Fruit fly (Drosophila melanogaster) whole organism, pupa: ENCODE measurements around the gene Pp1alpha-96A.
A peak's percentile ranks its signal among the peaks of the same experiment; 100 is the strongest.

ENCODE experiments used
- CG10348 ChIP-seq: fragments of 200-800 bp; sonication (Bioruptor generic); IDR thresholded peaks from 2 replicates; pipeline ENCODE4 v1.3.6; 2022; ENCODE audit warnings: missing biosample characterization, missing genetic modification characterization
- CG12605 ChIP-seq: fragments of 200-800 bp; sonication (Bioruptor generic); IDR thresholded peaks from 2 replicates; pipeline ENCODE4 v1.3.6; 2022; ENCODE audit warnings: missing biosample characterization, missing genetic modification characterization
- CG13204 ChIP-seq: fragments of 200-800 bp; sonication (Bioruptor generic); optimal IDR thresholded peaks from 2 replicates; lab custom pipeline; 2018; ENCODE audit warnings: missing biosample characterization, mild to moderate bottlenecking, missing genetic modification characterization, moderate library complexity
- CG14655 ChIP-seq: fragments of 200-800 bp; sonication (Bioruptor generic); optimal IDR thresholded peaks from 3 replicates; lab custom pipeline; 2017; ENCODE audit warnings: mild to moderate bottlenecking, missing biosample characterization, missing genetic modification reagents, missing genetic modification characterization
- CG15710 ChIP-seq: fragments of 200-800 bp; sonication (Bioruptor generic); optimal IDR thresholded peaks from 2 replicates; lab custom pipeline; 2018; ENCODE audit warnings: missing biosample characterization, mild to moderate bottlenecking, missing genetic modification characterization, moderate library complexity
- CG17806 ChIP-seq: fragments of 200-800 bp; sonication (Bioruptor generic); optimal IDR thresholded peaks from 2 replicates; lab custom pipeline; 2018; ENCODE audit warnings: missing biosample characterization, mild to moderate bottlenecking, missing genetic modification characterization, moderate library complexity
- CG32121 ChIP-seq: fragments of 200-800 bp; sonication (Bioruptor generic); IDR thresholded peaks from 2 replicates; pipeline ENCODE4 v1.3.6; 2022; ENCODE audit warnings: missing biosample characterization, missing genetic modification characterization
- CG34367 ChIP-seq: fragments of 200-800 bp; sonication (Bioruptor generic); optimal IDR thresholded peaks from 2 replicates; lab custom pipeline; 2018; ENCODE audit warnings: missing biosample characterization, mild to moderate bottlenecking, missing genetic modification characterization
- CG4496 ChIP-seq: fragments of 200-800 bp; sonication (Bioruptor generic); IDR thresholded peaks from 3 replicates; pipeline ENCODE4 v1.3.6; 2022; ENCODE audit warnings: missing biosample characterization, missing genetic modification characterization
- CG8159 ChIP-seq: fragments of 200-800 bp; sonication (Bioruptor generic); optimal IDR thresholded peaks from 3 replicates; lab custom pipeline; 2018; ENCODE audit warnings: missing biosample characterization, mild to moderate bottlenecking, missing genetic modification characterization, moderate library complexity
- CG8301 ChIP-seq: fragments of 200-800 bp; sonication (Bioruptor generic); optimal IDR thresholded peaks from 2 replicates; lab custom pipeline; 2018; ENCODE audit warnings: missing biosample characterization, mild to moderate bottlenecking, missing genetic modification characterization
- CG9948 ChIP-seq: fragments of 200-800 bp; sonication (Bioruptor generic); optimal IDR thresholded peaks from 2 replicates; lab custom pipeline; 2018; ENCODE audit warnings: missing biosample characterization, mild to moderate bottlenecking, missing genetic modification characterization, moderate library complexity
- D1 ChIP-seq: fragments of 200-800 bp; sonication (Bioruptor generic); optimal IDR thresholded peaks from 2 replicates; lab custom pipeline; 2018; ENCODE audit warnings: missing biosample characterization, mild to moderate bottlenecking, missing genetic modification characterization, moderate library complexity
- EcR ChIP-seq: fragments of 200-800 bp; sonication (Bioruptor generic); optimal IDR thresholded peaks from 3 replicates; lab custom pipeline; 2019; ENCODE audit warnings: missing biosample characterization, missing genetic modification characterization, mild to moderate bottlenecking, moderate library complexity, missing genetic modification reagents
- Ets98B ChIP-seq: fragments of 200-800 bp; sonication (Bioruptor generic); IDR thresholded peaks from 2 replicates; pipeline ENCODE4 v1.3.6; 2022; ENCODE audit warnings: missing biosample characterization, missing genetic modification characterization
- Pif1A ChIP-seq: fragments of 200-800 bp; sonication (Bioruptor generic); optimal IDR thresholded peaks from 3 replicates; lab custom pipeline; 2016; ENCODE audit warnings: missing biosample characterization, missing genetic modification characterization
- Pif1B ChIP-seq: fragments of 200-800 bp; sonication (Bioruptor generic); optimal IDR thresholded peaks from 3 replicates; lab custom pipeline; 2016; ENCODE audit warnings: missing biosample characterization, missing genetic modification characterization
- Snoo ChIP-seq: fragments of 200-800 bp; sonication (Bioruptor generic); optimal IDR thresholded peaks from 3 replicates; lab custom pipeline; 2017; ENCODE audit warnings: missing biosample characterization, mild to moderate bottlenecking, missing genetic modification characterization, inconsistent platforms
- fd96Ca ChIP-seq: fragments of 200-800 bp; sonication (Bioruptor generic); IDR thresholded peaks from 3 replicates; pipeline ENCODE4 v1.3.6; 2022; ENCODE audit warnings: missing biosample characterization, missing genetic modification characterization
- gl ChIP-seq: fragments of 200-800 bp; sonication (Bioruptor generic); optimal IDR thresholded peaks from 2 replicates; lab custom pipeline; 2018; ENCODE audit warnings: missing biosample characterization, mild to moderate bottlenecking, missing genetic modification characterization
- rn ChIP-seq: fragments of 200-800 bp; sonication (Bioruptor generic); IDR thresholded peaks from 2 replicates; pipeline ENCODE4 v1.3.6; 2022; ENCODE audit warnings: missing biosample characterization, missing genetic modification characterization

Pp1alpha-96A gene

dm6 chr3R:24555932-24556331 lies 37.9 kb downstream of the Pp1alpha-96A start:
- no peak for TF ChIP-seq CG15710 (tag; lab: Kevin White, UChicago)
- no peak for TF ChIP-seq fd96Ca
- no peak for TF ChIP-seq CG13204 (GFP tag; lab: Kevin White, UChicago)
- no peak for TF ChIP-seq CG32121 (GFP tag; lab: Robert Waterston, UW)
- no peak for TF ChIP-seq Ets98B (GFP tag; lab: Robert Waterston, UW)
- no peak for TF ChIP-seq CG10348 (GFP tag; lab: Robert Waterston, UW)
- no peak for TF ChIP-seq CG34367
- TF ChIP-seq CG9948 (tag; lab: Kevin White, UChicago): no peak
- no peak for TF ChIP-seq D1 (tag; lab: Kevin White, UChicago)
- TF ChIP-seq CG12605: no peak
- TF ChIP-seq Pif1A (GFP tag; lab: Kevin White, UChicago): no peak
- TF ChIP-seq Snoo: no peak

- TF ChIP-seq CG14655 (GFP tag; lab: Kevin White, UChicago): no peak
Measured at dm6 chr3R:24556554-24556953, 38.5 kb downstream of the Pp1alpha-96A start.

dm6 chr3R:24557020-24557465 lies 39.0 kb downstream of the Pp1alpha-96A start:
- TF ChIP-seq CG12605 (no peak), CG34367 (no peak), CG17806 (tag; lab: Kevin White, UChicago) (peak; percentile 13), D1 (tag; lab: Kevin White, UChicago) (no peak), CG15710 (tag; lab: Kevin White, UChicago) (no peak), Pif1A (GFP tag; lab: Kevin White, UChicago) (no peak), CG10348 (GFP tag; lab: Robert Waterston, UW) (no peak), CG14655 (GFP tag; lab: Kevin White, UChicago) (no peak), Snoo (peak; percentile 9)

- peak; percentile 16 for TF ChIP-seq CG13204 (GFP tag; lab: Kevin White, UChicago)
- TF ChIP-seq EcR (GFP tag; lab: Kevin White, UChicago): peak; percentile 95
- no peak for TF ChIP-seq CG14655 (GFP tag; lab: Kevin White, UChicago)
Measured at dm6 chr3R:24562323-24563025, 44.4 kb downstream of the Pp1alpha-96A start.

- TF ChIP-seq fd96Ca (no peak), Ets98B (GFP tag; lab: Robert Waterston, UW) (no peak), EcR (GFP tag; lab: Kevin White, UChicago) (peak; percentile 47), Snoo (no peak)
Measured at dm6 chr3R:24563039-24563825, 45.2 kb downstream of the Pp1alpha-96A start.

- TF ChIP-seq CG15710 (tag; lab: Kevin White, UChicago) (no peak), CG12605 (no peak), CG17806 (tag; lab: Kevin White, UChicago) (no peak), Snoo (no peak), CG13204 (GFP tag; lab: Kevin White, UChicago) (no peak), CG4496 (GFP tag; lab: Robert Waterston, UW) (no peak)
Measured at dm6 chr3R:24564191-24564798, 46.2 kb downstream of the Pp1alpha-96A start.

dm6 chr3R:24564799-24565344 lies 46.8 kb downstream of the Pp1alpha-96A start:
- TF ChIP-seq Pif1A (GFP tag; lab: Kevin White, UChicago): no peak
- TF ChIP-seq CG8301 (tag; lab: Kevin White, UChicago): no peak
- TF ChIP-seq Ets98B (GFP tag; lab: Robert Waterston, UW): no peak
- TF ChIP-seq CG4496 (GFP tag; lab: Robert Waterston, UW): no peak

- no peak for TF ChIP-seq CG9948 (tag; lab: Kevin White, UChicago)
- TF ChIP-seq CG10348 (GFP tag; lab: Robert Waterston, UW): no peak
- TF ChIP-seq Pif1A (GFP tag; lab: Kevin White, UChicago): peak; percentile 76
- TF ChIP-seq CG14655 (GFP tag; lab: Kevin White, UChicago): peak; percentile 6
- TF ChIP-seq Ets98B (GFP tag; lab: Robert Waterston, UW): peak; percentile 73
- TF ChIP-seq CG17806 (tag; lab: Kevin White, UChicago): no peak
- TF ChIP-seq CG32121 (GFP tag; lab: Robert Waterston, UW): peak; percentile 57; the same call in 1 of the 2 replicates
- peak; percentile 35 for TF ChIP-seq gl
- no peak for TF ChIP-seq Snoo
- peak; percentile 63 for TF ChIP-seq Pif1B (GFP tag; lab: Kevin White, UChicago)
- TF ChIP-seq EcR (GFP tag; lab: Kevin White, UChicago): peak; percentile 75
- no peak for TF ChIP-seq rn
- TF ChIP-seq CG15710 (tag; lab: Kevin White, UChicago): no peak
- no peak for TF ChIP-seq D1 (tag; lab: Kevin White, UChicago)
- no peak for TF ChIP-seq CG34367
- TF ChIP-seq fd96Ca: no peak
- peak; percentile 60; the same call in 1 of the 3 replicates for TF ChIP-seq CG4496 (GFP tag; lab: Robert Waterston, UW)
- no peak for TF ChIP-seq CG8159 (tag; lab: Kevin White, UChicago)
- TF ChIP-seq CG13204 (GFP tag; lab: Kevin White, UChicago): peak; percentile 21
- no peak for TF ChIP-seq CG8301 (tag; lab: Kevin White, UChicago)
- TF ChIP-seq CG12605: peak; percentile 60
Measured at dm6 chr3R:24565748-24566239, 47.7 kb downstream of the Pp1alpha-96A start.
